Fruit fly (Drosophila melanogaster) whole organism, pupa: ENCODE data around the gene CG18558.

ENCODE experiments used
- CG10348 ChIP-seq: fragments of 200-800 bp; sonication (Bioruptor generic); IDR thresholded peaks from 2 replicates; pipeline ENCODE4 v1.3.6; 2022; ENCODE audit warnings: missing biosample characterization, missing genetic modification characterization
- CG12605 ChIP-seq: fragments of 200-800 bp; sonication (Bioruptor generic); IDR thresholded peaks from 2 replicates; pipeline ENCODE4 v1.3.6; 2022; ENCODE audit warnings: missing biosample characterization, missing genetic modification characterization
- CG13204 ChIP-seq: fragments of 200-800 bp; sonication (Bioruptor generic); optimal IDR thresholded peaks from 2 replicates; lab custom pipeline; 2018; ENCODE audit warnings: missing biosample characterization, mild to moderate bottlenecking, missing genetic modification characterization, moderate library complexity
- CG14655 ChIP-seq: fragments of 200-800 bp; sonication (Bioruptor generic); optimal IDR thresholded peaks from 3 replicates; lab custom pipeline; 2017; ENCODE audit warnings: mild to moderate bottlenecking, missing biosample characterization, missing genetic modification reagents, missing genetic modification characterization
- CG15710 ChIP-seq: fragments of 200-800 bp; sonication (Bioruptor generic); optimal IDR thresholded peaks from 2 replicates; lab custom pipeline; 2018; ENCODE audit warnings: missing biosample characterization, mild to moderate bottlenecking, missing genetic modification characterization, moderate library complexity
- CG17806 ChIP-seq: fragments of 200-800 bp; sonication (Bioruptor generic); optimal IDR thresholded peaks from 2 replicates; lab custom pipeline; 2018; ENCODE audit warnings: missing biosample characterization, mild to moderate bottlenecking, missing genetic modification characterization, moderate library complexity
- CG32121 ChIP-seq: fragments of 200-800 bp; sonication (Bioruptor generic); IDR thresholded peaks from 2 replicates; pipeline ENCODE4 v1.3.6; 2022; ENCODE audit warnings: missing biosample characterization, missing genetic modification characterization
- CG34367 ChIP-seq: fragments of 200-800 bp; sonication (Bioruptor generic); optimal IDR thresholded peaks from 2 replicates; lab custom pipeline; 2018; ENCODE audit warnings: missing biosample characterization, mild to moderate bottlenecking, missing genetic modification characterization
- CG4496 ChIP-seq: fragments of 200-800 bp; sonication (Bioruptor generic); IDR thresholded peaks from 3 replicates; pipeline ENCODE4 v1.3.6; 2022; ENCODE audit warnings: missing biosample characterization, missing genetic modification characterization
- CG8159 ChIP-seq: fragments of 200-800 bp; sonication (Bioruptor generic); optimal IDR thresholded peaks from 3 replicates; lab custom pipeline; 2018; ENCODE audit warnings: missing biosample characterization, mild to moderate bottlenecking, missing genetic modification characterization, moderate library complexity
- CG8301 ChIP-seq: fragments of 200-800 bp; sonication (Bioruptor generic); optimal IDR thresholded peaks from 2 replicates; lab custom pipeline; 2018; ENCODE audit warnings: missing biosample characterization, mild to moderate bottlenecking, missing genetic modification characterization
- CG9948 ChIP-seq: fragments of 200-800 bp; sonication (Bioruptor generic); optimal IDR thresholded peaks from 2 replicates; lab custom pipeline; 2018; ENCODE audit warnings: missing biosample characterization, mild to moderate bottlenecking, missing genetic modification characterization, moderate library complexity
- D1 ChIP-seq: fragments of 200-800 bp; sonication (Bioruptor generic); optimal IDR thresholded peaks from 2 replicates; lab custom pipeline; 2018; ENCODE audit warnings: missing biosample characterization, mild to moderate bottlenecking, missing genetic modification characterization, moderate library complexity
- EcR ChIP-seq: fragments of 200-800 bp; sonication (Bioruptor generic); optimal IDR thresholded peaks from 3 replicates; lab custom pipeline; 2019; ENCODE audit warnings: missing biosample characterization, missing genetic modification characterization, mild to moderate bottlenecking, moderate library complexity, missing genetic modification reagents
- Ets98B ChIP-seq: fragments of 200-800 bp; sonication (Bioruptor generic); IDR thresholded peaks from 2 replicates; pipeline ENCODE4 v1.3.6; 2022; ENCODE audit warnings: missing biosample characterization, missing genetic modification characterization
- Pif1A ChIP-seq: fragments of 200-800 bp; sonication (Bioruptor generic); optimal IDR thresholded peaks from 3 replicates; lab custom pipeline; 2016; ENCODE audit warnings: missing biosample characterization, missing genetic modification characterization
- Pif1B ChIP-seq: fragments of 200-800 bp; sonication (Bioruptor generic); optimal IDR thresholded peaks from 3 replicates; lab custom pipeline; 2016; ENCODE audit warnings: missing biosample characterization, missing genetic modification characterization
- Snoo ChIP-seq: fragments of 200-800 bp; sonication (Bioruptor generic); optimal IDR thresholded peaks from 3 replicates; lab custom pipeline; 2017; ENCODE audit warnings: missing biosample characterization, mild to moderate bottlenecking, missing genetic modification characterization, inconsistent platforms
- fd96Ca ChIP-seq: fragments of 200-800 bp; sonication (Bioruptor generic); IDR thresholded peaks from 3 replicates; pipeline ENCODE4 v1.3.6; 2022; ENCODE audit warnings: missing biosample characterization, missing genetic modification characterization
- gl ChIP-seq: fragments of 200-800 bp; sonication (Bioruptor generic); optimal IDR thresholded peaks from 2 replicates; lab custom pipeline; 2018; ENCODE audit warnings: missing biosample characterization, mild to moderate bottlenecking, missing genetic modification characterization
- rn ChIP-seq: fragments of 200-800 bp; sonication (Bioruptor generic); IDR thresholded peaks from 2 replicates; pipeline ENCODE4 v1.3.6; 2022; ENCODE audit warnings: missing biosample characterization, missing genetic modification characterization

The CG18558 gene

dm6 chr2L:2851589-2851988 is 7.3 kb upstream of the CG18558 start:
- TF ChIP-seq CG12605: 0 out of 2 replicates have a peak, but pooled peaks have one; percentile 26
- TF ChIP-seq CG4496: no peak
- no peak for TF ChIP-seq CG8159 (tag; lab: Kevin White, UChicago)
- TF ChIP-seq Ets98B (GFP tag; lab: Robert Waterston, UW): peak; percentile 36; the same call in 1 of the 2 replicates
- peak; percentile 47; the same call in 1 of the 2 replicates for TF ChIP-seq CG32121
- no peak for TF ChIP-seq CG14655
- no peak for TF ChIP-seq CG9948 (tag; lab: Kevin White, UChicago)

dm6 chr2L:2847112-2847682 is 2.9 kb upstream of the CG18558 start, which contains the start of the genes CG3117 and CG2983:
CG3117 (minus strand) TSS chr2L:2847212.
CG2983 (plus strand) TSS chr2L:2847632.
- TF ChIP-seq CG17806 (tag; lab: Kevin White, UChicago): no peak
- no peak for TF ChIP-seq Pif1A (GFP tag; lab: Kevin White, UChicago)
- TF ChIP-seq CG8159 (tag; lab: Kevin White, UChicago): no peak
- no peak for TF ChIP-seq D1 (tag; lab: Kevin White, UChicago)
- TF ChIP-seq rn: no peak
- no peak for TF ChIP-seq CG32121
- no peak for TF ChIP-seq gl (tag; lab: Kevin White, UChicago)
- TF ChIP-seq CG4496: no peak

- TF ChIP-seq fd96Ca (GFP tag; lab: Robert Waterston, UW) (no peak), CG14655 (no peak), CG34367 (tag; lab: Kevin White, UChicago) (no peak)
Observed at dm6 chr2L:2845634-2846033, 1.3 kb upstream of the CG18558 start, which contains the start of gene CG18557. CG18557 (minus strand) TSS chr2L:2845734.

- TF ChIP-seq rn: no peak
- peak; percentile 19 for TF ChIP-seq EcR (GFP tag; lab: Kevin White, UChicago)
Observed at dm6 chr2L:2840311-2840710, 4.0 kb downstream of the CG18558 start.

dm6 chr2L:2839850-2840249 is 4.5 kb downstream of the CG18558 start, which contains the start of gene CG2975:
CG2975 (plus strand) TSS chr2L:2840124.
- TF ChIP-seq CG32121 (no peak), Pif1B (GFP tag; lab: Kevin White, UChicago) (no peak), CG15710 (tag; lab: Kevin White, UChicago) (no peak), CG12605 (no peak)
- TF ChIP-seq, all 21 proteins: peak for 0

dm6 chr2L:2837742-2838461 is 6.4 kb downstream of the CG18558 start, which contains the start of the genes CG3119 and Cpr23B:
CG3119 (minus strand) TSS chr2L:2837833.
Cpr23B (plus strand) TSS chr2L:2838411.
- TF ChIP-seq CG12605 (no peak), D1 (tag; lab: Kevin White, UChicago) (no peak), CG32121 (no peak)

- peak; percentile 59; the same call in 1 of the 2 replicates for TF ChIP-seq Ets98B (GFP tag; lab: Robert Waterston, UW)
- TF ChIP-seq CG10348: peak; percentile 54
- TF ChIP-seq Pif1A (GFP tag; lab: Kevin White, UChicago): peak; percentile 88
- TF ChIP-seq Snoo (tag; lab: Kevin White, UChicago): peak; percentile 93
- peak; percentile 90 for TF ChIP-seq CG17806 (tag; lab: Kevin White, UChicago)
- peak; percentile 98 for TF ChIP-seq CG14655
- peak; percentile 58 for TF ChIP-seq CG13204
- TF ChIP-seq CG8159 (tag; lab: Kevin White, UChicago): peak; percentile 96
- TF ChIP-seq CG12605: 0 out of 2 replicates have a peak, but pooled peaks have one; percentile 22
- TF ChIP-seq CG34367 (tag; lab: Kevin White, UChicago): peak; percentile 87
- peak; percentile 90 for TF ChIP-seq Pif1B (GFP tag; lab: Kevin White, UChicago)
- peak; percentile 95 for TF ChIP-seq CG9948 (tag; lab: Kevin White, UChicago)
- TF ChIP-seq fd96Ca (GFP tag; lab: Robert Waterston, UW): peak; percentile 88
- peak; percentile 96 for TF ChIP-seq D1 (tag; lab: Kevin White, UChicago)
- TF ChIP-seq gl (tag; lab: Kevin White, UChicago): peak; percentile 67
- TF ChIP-seq CG8301 (tag; lab: Kevin White, UChicago): peak; percentile 95
- peak; percentile 67 for TF ChIP-seq rn
- TF ChIP-seq CG4496: no peak; the same call in 1 of the 3 replicates
- TF ChIP-seq EcR (GFP tag; lab: Kevin White, UChicago): no peak
- peak; percentile 84 for TF ChIP-seq CG32121
- peak; percentile 95 for TF ChIP-seq CG15710 (tag; lab: Kevin White, UChicago)
Observed at dm6 chr2L:2830341-2830800, 13.9 kb downstream of the CG18558 start.
